Fruit fly (Drosophila melanogaster) whole organism, embryonic: ENCODE data around the gene gb.

ENCODE experiments used
- Adf1 ChIP-seq: fragments of 200-800 bp; sonication (Bioruptor generic); IDR thresholded peaks from 2 replicates; pipeline ENCODE4 v1.3.6; 2022; ENCODE audit warnings: missing biosample characterization, missing genetic modification characterization
- Bteb2 ChIP-seq: fragments of 200-800 bp; sonication (Bioruptor generic); optimal IDR thresholded peaks from 2 replicates; lab custom pipeline; 2016; ENCODE audit warnings: missing biosample characterization, missing genetic modification characterization
- CG10366 ChIP-seq: fragments of 200-800 bp; sonication (Bioruptor generic); IDR thresholded peaks from 2 replicates; pipeline ENCODE4 v1.3.6; 2022; ENCODE audit warnings: missing biosample characterization, missing genetic modification characterization
- CG11504 ChIP-seq: fragments of 200-800 bp; sonication (Bioruptor generic); optimal IDR thresholded peaks from 3 replicates; lab custom pipeline; 2019; ENCODE audit warnings: missing biosample characterization, mild to moderate bottlenecking, missing genetic modification characterization, moderate library complexity
- CG12155 ChIP-seq: fragments of 200-800 bp; sonication (Bioruptor generic); optimal IDR thresholded peaks from 3 replicates; lab custom pipeline; 2016; ENCODE audit warnings: missing biosample characterization, missing genetic modification characterization
- CG1233 ChIP-seq: fragments of 200-800 bp; sonication (Bioruptor generic); optimal IDR thresholded peaks from 4 replicates; lab custom pipeline; 2018; ENCODE audit warnings: missing biosample characterization, mild to moderate bottlenecking, missing genetic modification characterization
- CG1529 ChIP-seq: fragments of 200-800 bp; sonication (Bioruptor generic); optimal IDR thresholded peaks from 3 replicates; lab custom pipeline; 2018; ENCODE audit warnings: missing biosample characterization, missing genetic modification characterization
- CG17186 ChIP-seq: fragments of 200-800 bp; sonication (Bioruptor generic); optimal IDR thresholded peaks from 3 replicates; lab custom pipeline; 2017; ENCODE audit warnings: missing biosample characterization, missing genetic modification reagents, missing genetic modification characterization
- CG17612 ChIP-seq: fragments of 200-800 bp; sonication (Bioruptor generic); IDR thresholded peaks from 2 replicates; pipeline ENCODE4 v1.3.6; 2022; ENCODE audit warnings: missing biosample characterization, missing genetic modification characterization
- CG1792 ChIP-seq: fragments of 200-800 bp; sonication (Bioruptor generic); optimal IDR thresholded peaks from 2 replicates; lab custom pipeline; 2016; ENCODE audit warnings: missing biosample characterization, missing genetic modification characterization
- CG2120 ChIP-seq: fragments of 200-800 bp; sonication (Bioruptor generic); optimal IDR thresholded peaks from 3 replicates; lab custom pipeline; 2016; ENCODE audit warnings: missing biosample characterization, missing genetic modification characterization
- CG32772 ChIP-seq: fragments of 200-800 bp; sonication (Bioruptor generic); IDR thresholded peaks from 2 replicates; pipeline ENCODE4 v1.3.6; 2022; ENCODE audit warnings: missing biosample characterization, missing genetic modification characterization
- CG3281 ChIP-seq: fragments of 200-800 bp; sonication (Bioruptor generic); optimal IDR thresholded peaks from 3 replicates; lab custom pipeline; 2017; ENCODE audit warnings: missing biosample characterization, mild to moderate bottlenecking, missing genetic modification characterization
- CG3407 ChIP-seq: fragments of 200-800 bp; sonication (Bioruptor generic); optimal IDR thresholded peaks from 2 replicates; lab custom pipeline; 2018; ENCODE audit warnings: missing biosample characterization, mild to moderate bottlenecking, missing genetic modification characterization
- CG5180 ChIP-seq: fragments of 200-800 bp; sonication (Bioruptor generic); optimal IDR thresholded peaks from 3 replicates; lab custom pipeline; 2017; ENCODE audit warnings: missing biosample characterization, missing genetic modification characterization, mild to moderate bottlenecking, moderate library complexity, missing genetic modification reagents
- CG6654 ChIP-seq: fragments of 200-800 bp; sonication (Bioruptor generic); optimal IDR thresholded peaks from 2 replicates; lab custom pipeline; 2017; ENCODE audit warnings: missing biosample characterization, mild to moderate bottlenecking, missing genetic modification characterization
- CG6854 ChIP-seq: fragments of 200-800 bp; sonication (Bioruptor generic); optimal IDR thresholded peaks from 3 replicates; lab custom pipeline; 2017; ENCODE audit warnings: missing biosample characterization, mild to moderate bottlenecking, missing genetic modification characterization
- CG8765 ChIP-seq: fragments of 200-800 bp; sonication (Bioruptor generic); IDR thresholded peaks from 2 replicates; pipeline ENCODE4 v1.3.6; 2022; ENCODE audit warnings: missing biosample characterization, missing genetic modification characterization
- CG8924 ChIP-seq: fragments of 200-800 bp; optimal IDR thresholded peaks from 3 replicates; lab custom pipeline; 2019; ENCODE audit warnings: missing biosample characterization, mild to moderate bottlenecking, missing genetic modification characterization, moderate library complexity
- CG9727 ChIP-seq: fragments of 200-800 bp; sonication (Bioruptor generic); optimal IDR thresholded peaks from 3 replicates; lab custom pipeline; 2017; ENCODE audit warnings: missing biosample characterization, mild to moderate bottlenecking, missing genetic modification characterization
- CHES-1-like ChIP-seq: fragments of 200-800 bp; sonication (Bioruptor generic); optimal IDR thresholded peaks from 2 replicates; lab custom pipeline; 2016; ENCODE audit warnings: missing biosample characterization, missing genetic modification characterization
- CkIIα-i1 ChIP-seq: fragments of 200-800 bp; sonication (Bioruptor generic); IDR thresholded peaks from 2 replicates; pipeline ENCODE4 v1.3.6; 2022; ENCODE audit warnings: missing biosample characterization, missing genetic modification characterization
- D ChIP-seq, 2 experiments: fragments of 200-800 bp in 1 of 2; fragments of >200 bp in 1 of 2; sonication (Bioruptor generic) in 1 of 2; optimal IDR thresholded peaks; 2 replicates in 1 of 2; 3 replicates in 1 of 2; lab custom pipeline; 2017; ENCODE audit warnings: mild to moderate bottlenecking in 1 of 2, missing biosample characterization in 1 of 2, missing genetic modification characterization in 1 of 2, missing genetic modification reagents in 1 of 2
- Dfd ChIP-seq, 2 experiments: fragments of >200 bp; optimal IDR thresholded peaks; 2 replicates each; lab custom pipeline; 2017; ENCODE audit warnings: missing biosample characterization in 2 of 2, missing genetic modification characterization in 2 of 2
- Elba2 ChIP-seq: fragments of 200-800 bp; sonication (Bioruptor generic); optimal IDR thresholded peaks from 3 replicates; lab custom pipeline; 2016; ENCODE audit warnings: missing biosample characterization, missing genetic modification characterization
- HHEX ChIP-seq: fragments of 200-800 bp; sonication (Bioruptor generic); optimal IDR thresholded peaks from 3 replicates; lab custom pipeline; 2017; ENCODE audit warnings: missing biosample characterization, mild to moderate bottlenecking, missing genetic modification characterization, missing genetic modification reagents
- HLH4C ChIP-seq: fragments of 200-800 bp; sonication (Bioruptor generic); IDR thresholded peaks from 3 replicates; pipeline ENCODE4 v1.3.6; 2022; ENCODE audit warnings: missing biosample characterization, missing genetic modification characterization; ENCODE audit not compliant: partially characterized antibody
- Hr39 ChIP-seq: fragments of >200 bp; optimal IDR thresholded peaks from 2 replicates; lab custom pipeline; 2017
- Mrtf ChIP-seq: fragments of 200-800 bp; sonication (Bioruptor generic); IDR thresholded peaks from 3 replicates; pipeline ENCODE4 v1.3.6; 2022; ENCODE audit warnings: missing biosample characterization, missing genetic modification characterization
- Myb ChIP-seq: fragments of 200-800 bp; sonication (Bioruptor generic); optimal IDR thresholded peaks from 2 replicates; lab custom pipeline; 2016; ENCODE audit warnings: missing biosample characterization, missing genetic modification characterization
- NK7.1 ChIP-seq: fragments of 200-800 bp; sonication (Bioruptor generic); optimal IDR thresholded peaks from 3 replicates; lab custom pipeline; 2016; ENCODE audit warnings: missing biosample characterization, missing genetic modification characterization
- Oaz ChIP-seq: fragments of 200-800 bp; sonication (Bioruptor generic); IDR thresholded peaks from 2 replicates; pipeline ENCODE4 v1.3.6; 2022; ENCODE audit warnings: missing biosample characterization, missing genetic modification characterization
- Oli ChIP-seq: fragments of 200-800 bp; sonication (Bioruptor generic); optimal IDR thresholded peaks from 2 replicates; lab custom pipeline; 2018; ENCODE audit warnings: missing biosample characterization, mild to moderate bottlenecking, missing genetic modification characterization, moderate library complexity
- Optix ChIP-seq: fragments of 200-800 bp; sonication (Bioruptor generic); IDR thresholded peaks from 3 replicates; pipeline ENCODE4 v1.3.6; 2022; ENCODE audit warnings: missing biosample characterization, missing genetic modification characterization
- Rfx ChIP-seq: fragments of 200-800 bp; sonication (Bioruptor generic); IDR thresholded peaks from 2 replicates; pipeline ENCODE4 v1.3.6; 2022; ENCODE audit warnings: missing biosample characterization, missing genetic modification characterization
- Rx ChIP-seq: fragments of 200-800 bp; sonication (Bioruptor generic); IDR thresholded peaks from 2 replicates; pipeline ENCODE4 v1.3.6; 2022; ENCODE audit warnings: missing biosample characterization, missing genetic modification characterization
- Six4 ChIP-seq: fragments of 200-800 bp; sonication (Bioruptor generic); optimal IDR thresholded peaks from 2 replicates; lab custom pipeline; 2016; ENCODE audit warnings: missing biosample characterization, missing genetic modification characterization
- Sox102F ChIP-seq: fragments of 200-800 bp; sonication (Bioruptor generic); optimal IDR thresholded peaks from 2 replicates; lab custom pipeline; 2018; ENCODE audit warnings: missing biosample characterization, mild to moderate bottlenecking, missing genetic modification characterization, moderate library complexity
- Tbp ChIP-seq: fragments of >200 bp; optimal IDR thresholded peaks from 2 replicates; lab custom pipeline; 2018; ENCODE audit warnings: missing biosample characterization, missing genetic modification characterization
- Xrp1 ChIP-seq: fragments of 200-800 bp; sonication (Bioruptor generic); IDR thresholded peaks from 2 replicates; pipeline ENCODE4 v1.3.6; 2022; ENCODE audit warnings: missing biosample characterization, missing genetic modification characterization
- bigmax ChIP-seq: fragments of 200-800 bp; sonication (Bioruptor generic); optimal IDR thresholded peaks from 2 replicates; lab custom pipeline; 2018; ENCODE audit warnings: missing biosample characterization, mild to moderate bottlenecking, missing genetic modification characterization
- da ChIP-seq: fragments of 200-800 bp; sonication (Bioruptor generic); optimal IDR thresholded peaks from 2 replicates; lab custom pipeline; 2016; ENCODE audit warnings: missing biosample characterization, missing genetic modification characterization
- dmrt99B ChIP-seq: fragments of 200-800 bp; sonication (Bioruptor generic); optimal IDR thresholded peaks from 2 replicates; lab custom pipeline; 2018; ENCODE audit warnings: missing biosample characterization, mild to moderate bottlenecking, missing genetic modification characterization, moderate library complexity
- fru ChIP-seq: fragments of >200 bp; optimal IDR thresholded peaks from 2 replicates; lab custom pipeline; 2017
- jigr1 ChIP-seq: fragments of 200-800 bp; sonication (Bioruptor generic); IDR thresholded peaks from 3 replicates; pipeline ENCODE4 v1.3.6; 2022; ENCODE audit warnings: missing biosample characterization, missing genetic modification characterization
- klu ChIP-seq: fragments of 200-800 bp; sonication (Bioruptor generic); IDR thresholded peaks from 2 replicates; pipeline ENCODE4 v1.3.6; 2022; ENCODE audit warnings: missing biosample characterization, missing genetic modification characterization
- lbe ChIP-seq: fragments of 200-800 bp; sonication (Bioruptor generic); optimal IDR thresholded peaks from 2 replicates; lab custom pipeline; 2016; ENCODE audit warnings: missing biosample characterization, mild to moderate bottlenecking, missing genetic modification characterization
- nau ChIP-seq: fragments of 200-800 bp; sonication (Bioruptor generic); optimal IDR thresholded peaks from 3 replicates; lab custom pipeline; 2017; ENCODE audit warnings: missing biosample characterization, mild to moderate bottlenecking, missing genetic modification characterization, missing genetic modification reagents
- nerfin-2 ChIP-seq: fragments of 200-800 bp; sonication (Bioruptor generic); IDR thresholded peaks from 2 replicates; pipeline ENCODE4 v1.3.6; 2022; ENCODE audit warnings: missing biosample characterization, missing genetic modification characterization; ENCODE audit not compliant: partially characterized antibody
- pfk ChIP-seq: fragments of 200-800 bp; sonication (Bioruptor generic); optimal IDR thresholded peaks from 2 replicates; lab custom pipeline; 2018; ENCODE audit warnings: missing biosample characterization, mild to moderate bottlenecking, missing genetic modification characterization, moderate library complexity
- tgo ChIP-seq: fragments of 200-800 bp; sonication (Bioruptor generic); IDR thresholded peaks from 3 replicates; pipeline ENCODE4 v1.3.6; 2022; ENCODE audit warnings: missing biosample characterization, missing genetic modification characterization
- toy ChIP-seq: fragments of 200-800 bp; sonication (Bioruptor generic); IDR thresholded peaks from 2 replicates; pipeline ENCODE4 v1.3.6; 2022; ENCODE audit warnings: missing biosample characterization, missing genetic modification characterization

Gene gb

DNA sequence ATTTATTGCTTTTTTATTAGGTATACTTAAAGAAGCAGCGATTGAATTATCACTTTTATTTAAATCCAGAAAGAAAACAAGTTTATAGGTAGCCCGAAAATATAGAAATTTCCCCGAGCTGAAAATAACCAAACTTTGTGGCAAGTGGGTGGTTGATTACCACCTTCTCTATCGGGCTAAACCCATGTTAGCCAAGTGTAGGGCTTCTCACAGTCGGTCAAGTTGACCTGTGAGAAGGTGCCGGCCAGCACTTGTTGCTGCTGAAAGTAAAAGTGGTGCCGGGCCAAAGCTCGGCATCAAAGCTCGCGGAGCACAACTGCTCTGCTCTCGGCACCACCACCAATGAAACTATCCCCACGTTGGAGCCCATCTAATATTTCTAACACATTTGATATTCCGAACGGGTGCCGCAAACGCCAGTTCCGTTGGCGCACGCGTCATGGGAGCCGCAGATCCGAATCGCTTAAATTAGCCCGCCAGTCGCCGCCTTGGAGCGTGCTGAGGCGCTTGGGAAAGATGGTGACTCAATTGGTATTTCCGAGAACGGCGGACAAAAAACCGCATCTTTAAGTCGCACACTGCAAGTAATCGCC lies 41.1 kb downstream of the gb start (continued):
- TF ChIP-seq CHES-1-like (GFP tag; lab: Kevin White, UChicago), result no peak
- no peak for TF ChIP-seq CG6654 (GFP tag; lab: Kevin White, UChicago)
- TF ChIP-seq Oaz, result no peak
- no peak for TF ChIP-seq CG3407 (GFP tag; lab: Kevin White, UChicago)
- TF ChIP-seq bigmax (GFP tag; lab: Kevin White, UChicago), result no peak
- TF ChIP-seq Rx (GFP tag; lab: Robert Waterston, UW), result no peak
- no peak for TF ChIP-seq CG1529 (GFP tag; lab: Kevin White, UChicago)
- no peak for TF ChIP-seq CG11504 (tag; lab: Kevin White, UChicago)
- no peak for TF ChIP-seq Mrtf
- no peak for TF ChIP-seq Tbp (GFP tag; lab: Kevin White, UChicago)
- no peak for TF ChIP-seq CG1792 (GFP tag; lab: Kevin White, UChicago)
- no peak for TF ChIP-seq CG3281 (GFP tag; lab: Kevin White, UChicago)
- no peak for TF ChIP-seq Adf1
- no peak for TF ChIP-seq CG5180
- no peak for TF ChIP-seq HLH4C (GFP tag; lab: Robert Waterston, UW)
- no peak for TF ChIP-seq Xrp1 (GFP tag; lab: Robert Waterston, UW)
- TF ChIP-seq Optix (GFP tag; lab: Robert Waterston, UW), result no peak
- no peak for TF ChIP-seq fru
- TF ChIP-seq D (optimal IDR thresholded peaks at IDR 0.05; lab: Kevin White, UChicago), result no peak
- no peak for TF ChIP-seq D (GFP tag; optimal IDR thresholded peaks at IDR 0.05; lab: Kevin White, UChicago)
- TF ChIP-seq jigr1, result no peak
- TF ChIP-seq CG2120 (GFP tag; lab: Kevin White, UChicago), result peak; percentile 7
- no peak for TF ChIP-seq NK7.1 (GFP tag; lab: Kevin White, UChicago)
- TF ChIP-seq dmrt99B (tag; lab: Kevin White, UChicago), result peak; percentile 8
- TF ChIP-seq HHEX (GFP tag; lab: Kevin White, UChicago), result peak; percentile 31
- TF ChIP-seq CG8765 (GFP tag; lab: Robert Waterston, UW), result no peak
- TF ChIP-seq Oli (tag; lab: Kevin White, UChicago), result peak; percentile 31
- TF ChIP-seq CG10366 (GFP tag; lab: Robert Waterston, UW), result peak; percentile 30; the same call in 1 of the 2 replicates
- TF ChIP-seq Rfx (GFP tag; lab: Robert Waterston, UW), result no peak
- TF ChIP-seq Hr39, result no peak
- no peak for TF ChIP-seq CG12155 (GFP tag; lab: Kevin White, UChicago)
- no peak for TF ChIP-seq CG17612
- TF ChIP-seq CG6854 (GFP tag; lab: Kevin White, UChicago), result no peak
- TF ChIP-seq nau, result no peak
- no peak for TF ChIP-seq da (GFP tag; lab: Kevin White, UChicago)
- no peak for TF ChIP-seq CG17186
- TF ChIP-seq lbe (GFP tag; lab: Kevin White, UChicago), result no peak
- TF ChIP-seq pfk (GFP tag; lab: Kevin White, UChicago), result no peak
- no peak for TF ChIP-seq toy (GFP tag; lab: Robert Waterston, UW)
- TF ChIP-seq CG8924 (tag; lab: Kevin White, UChicago), result no peak
- peak; percentile 24 for TF ChIP-seq Sox102F (GFP tag; lab: Kevin White, UChicago)
- TF ChIP-seq Elba2 (GFP tag; lab: Kevin White, UChicago), result no peak
- TF ChIP-seq tgo (GFP tag; lab: Robert Waterston, UW), result no peak
- TF ChIP-seq Dfd (GFP tag; optimal IDR thresholded peaks at IDR 0.05; lab: Kevin White, UChicago), result no peak
- no peak for TF ChIP-seq Six4 (GFP tag; lab: Kevin White, UChicago)
- no peak for TF ChIP-seq klu
- TF ChIP-seq Bteb2 (GFP tag; lab: Kevin White, UChicago), result no peak
- TF ChIP-seq CG1233 (GFP tag; lab: Kevin White, UChicago), result no peak
- no peak for TF ChIP-seq Myb (GFP tag; lab: Kevin White, UChicago)
- no peak for TF ChIP-seq nerfin-2
- TF ChIP-seq CG32772 (GFP tag; lab: Robert Waterston, UW), result no peak
- no peak for TF ChIP-seq CG9727 (GFP tag; lab: Kevin White, UChicago)
- TF ChIP-seq CkIIα-i1, result no peak
